Worm (Caenorhabditis elegans): ENCODE measurements around the gene ins-17.

Gene ins-17

DNA sequence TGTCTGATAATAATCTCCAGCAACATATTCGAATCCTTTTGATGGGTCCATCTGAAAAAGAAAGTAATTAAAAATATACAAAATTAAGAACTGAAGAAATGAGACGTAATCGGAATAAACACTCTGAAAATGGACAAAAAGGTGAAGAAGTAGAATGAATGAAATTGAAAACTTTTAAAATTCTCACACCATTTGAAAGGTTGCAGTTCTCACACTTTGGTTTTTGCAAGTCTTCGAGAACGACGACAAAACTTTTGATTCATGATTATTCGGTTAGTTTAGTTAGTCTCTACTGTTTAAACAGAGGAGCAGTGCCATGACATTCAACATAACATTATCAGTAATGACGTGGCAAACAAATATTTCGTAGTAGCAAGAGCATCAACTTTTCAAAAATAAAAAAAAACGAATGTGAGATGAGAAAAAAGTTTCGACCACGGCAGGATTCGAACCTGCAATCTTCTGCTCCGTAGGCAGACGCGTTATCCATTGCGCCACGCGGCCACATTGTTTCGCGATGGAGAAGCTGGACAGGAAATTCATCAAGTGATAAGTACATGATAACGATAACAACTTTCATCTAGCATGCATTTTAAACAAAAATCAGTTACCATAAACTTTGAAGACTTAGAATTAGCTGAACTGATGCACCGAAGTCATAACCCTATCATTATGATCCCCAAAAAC, 27.3 kb downstream of the ins-17 start, which contains the start of gene ceh-43 (continued):
- TF ChIP-seq atf-7 (tag; optimal IDR thresholded peaks at IDR 0.05) (no peak), F37B4.10 (GFP tag; IDR thresholded peaks at IDR 0.05) (no peak), unc-130 (GFP tag; optimal IDR thresholded peaks at IDR 0.05) (no peak), pbrm-1 (GFP tag; IDR thresholded peaks at IDR 0.05) (peak; percentile 60), F23B12.7 (tag; optimal IDR thresholded peaks at IDR 0.05; ENCODE audit: insufficient read depth) (peak; percentile 11), repo-1 (tag; optimal IDR thresholded peaks at IDR 0.05) (no peak), let-607 (tag; optimal IDR thresholded peaks at IDR 0.05) (no peak), him-1 (tag; optimal IDR thresholded peaks at IDR 0.05) (peak; percentile 46), F57A8.1 (GFP tag; optimal IDR thresholded peaks at IDR 0.05) (no peak), snpc-3.4 (tag; optimal IDR thresholded peaks at IDR 0.05) (peak; percentile 38), ztf-28 (GFP tag; IDR thresholded peaks at IDR 0.05) (0 out of 2 replicates have a peak, but pooled peaks have one; percentile 38), sdz-38 (tag; optimal IDR thresholded peaks at IDR 0.05) (no peak), K12H6.12 (tag; optimal IDR thresholded peaks at IDR 0.05) (no peak), efl-1 (GFP tag; optimal IDR thresholded peaks at IDR 0.05) (no peak), hlh-26 (GFP tag; conservative IDR thresholded peaks at IDR 0.05) (no peak), akir-1 (GFP tag; optimal IDR thresholded peaks at IDR 0.05) (no peak), snpc-4 (GFP tag; optimal IDR thresholded peaks at IDR 0.05) (peak; percentile 11), snpc-4 (tag; optimal IDR thresholded peaks at IDR 0.05) (peak in 1 of 4 experiments; percentile 17), nhr-120 (GFP tag; IDR thresholded peaks at IDR 0.05) (no peak), mxl-1 (tag; optimal IDR thresholded peaks at IDR 0.05) (no peak), ceh-79 (tag; optimal IDR thresholded peaks at IDR 0.05) (no peak), F55B11.4 (tag; optimal IDR thresholded peaks at IDR 0.05; ENCODE audit: borderline replicate concordance, insufficient read depth) (no peak), ceh-100 (GFP tag; IDR thresholded peaks at IDR 0.05) (peak; percentile 51), B0261.1 (tag; optimal IDR thresholded peaks at IDR 0.05) (peak; percentile 71), K11D2.4 (GFP tag; IDR thresholded peaks at IDR 0.05) (no peak), egl-44 (GFP tag; IDR thresholded peaks at IDR 0.05) (no peak), nhr-90 (tag; optimal IDR thresholded peaks at IDR 0.05) (peak; percentile 11), dpl-1 (GFP tag; optimal IDR thresholded peaks at IDR 0.05) (no peak), B0035.1 (tag; optimal IDR thresholded peaks at IDR 0.05) (no peak), ztf-26 (tag; optimal IDR thresholded peaks at IDR 0.05) (no peak), attf-3 (GFP tag; conservative IDR thresholded peaks at IDR 0.05) (no peak), egl-18 (GFP tag; IDR thresholded peaks at IDR 0.05) (no peak), lin-54 (GFP tag; optimal IDR thresholded peaks at IDR 0.05) (peak; percentile 15), Y67H2A.10 (GFP tag; conservative IDR thresholded peaks at IDR 0.05) (no peak), ztf-25 (GFP tag; IDR thresholded peaks at IDR 0.05) (no peak), tbx-9 (tag; optimal IDR thresholded peaks at IDR 0.05; ENCODE audit: borderline replicate concordance) (no peak), nfyb-1 (GFP tag; IDR thresholded peaks at IDR 0.05) (0 out of 2 replicates have a peak, but pooled peaks have one; percentile 32), somi-1 (GFP tag; optimal IDR thresholded peaks at IDR 0.05) (no peak), xnd-1 (tag; optimal IDR thresholded peaks at IDR 0.05) (no peak), F10E7.11 (tag; optimal IDR thresholded peaks at IDR 0.05) (no peak), dpff-1 (tag; optimal IDR thresholded peaks at IDR 0.05) (no peak), snpc-1.3 (tag; optimal IDR thresholded peaks at IDR 0.05; ENCODE audit: insufficient read depth) (no peak), ama-1 (optimal IDR thresholded peaks at IDR 0.05) (no peak), ama-1 (GFP tag; optimal IDR thresholded peaks at IDR 0.05) (no peak), unc-62 (GFP tag; optimal IDR thresholded peaks at IDR 0.05) (no peak), let-526 (GFP tag; IDR thresholded peaks at IDR 0.05) (no peak), lin-40 (tag; optimal IDR thresholded peaks at IDR 0.05) (no peak), mel-28 (tag; optimal IDR thresholded peaks at IDR 0.05; ENCODE audit: borderline replicate concordance) (no peak)

Data from whole organism, young adult.